Worm (Caenorhabditis elegans) whole organism, late embryonic: Measurements from ENCODE around the gene pqn-76.

Experiments used
- F13H6.1 ChIP-seq: sonication (generic microtip); optimal IDR thresholded peaks from 2 replicates; lab custom pipeline; 2016; ENCODE audit warnings: missing genetic modification characterization, missing compliant biosample characterization
- Y22D7AL.16 ChIP-seq: sonication (generic microtip); optimal IDR thresholded peaks from 2 replicates; lab custom pipeline; 2016; ENCODE audit warnings: missing genetic modification characterization, missing compliant biosample characterization
- ahr-1 ChIP-seq: sonication (generic microtip); optimal IDR thresholded peaks from 2 replicates; lab custom pipeline; 2016; ENCODE audit warnings: missing genetic modification characterization, missing compliant biosample characterization
- ceh-14 ChIP-seq: sonication (generic microtip); optimal IDR thresholded peaks from 2 replicates; lab custom pipeline; 2016; ENCODE audit warnings: missing genotype, missing genetic modification characterization, missing compliant biosample characterization
- ceh-19 ChIP-seq: fragments of 200-800 bp; sonication (Bioruptor generic); optimal IDR thresholded peaks from 2 replicates; lab custom pipeline; 2018; ENCODE audit warnings: mild to moderate bottlenecking, missing genetic modification characterization, missing compliant biosample characterization
- ceh-22 ChIP-seq: sonication (generic microtip); optimal IDR thresholded peaks from 2 replicates; lab custom pipeline; 2017; ENCODE audit warnings: missing biosample characterization, missing genetic modification characterization
- ceh-6 ChIP-seq: fragments of 200-800 bp; sonication (Bioruptor generic); optimal IDR thresholded peaks from 2 replicates; lab custom pipeline; 2018; ENCODE audit warnings: mild to moderate bottlenecking, missing genetic modification characterization, missing compliant biosample characterization
- che-1 ChIP-seq: sonication (generic microtip); optimal IDR thresholded peaks from 2 replicates; lab custom pipeline; 2016; ENCODE audit warnings: mild to moderate bottlenecking, missing genetic modification characterization, missing compliant biosample characterization
- elt-2 ChIP-seq: sonication (generic microtip); optimal IDR thresholded peaks from 2 replicates; lab custom pipeline; 2016; ENCODE audit warnings: missing genetic modification reagents, missing genetic modification characterization, missing compliant biosample characterization
- eyg-1 ChIP-seq: sonication (generic microtip); optimal IDR thresholded peaks from 2 replicates; lab custom pipeline; 2016; ENCODE audit warnings: missing genotype, missing genetic modification characterization, missing compliant biosample characterization
- hlh-15 ChIP-seq: sonication (generic microtip); optimal IDR thresholded peaks from 2 replicates; lab custom pipeline; 2016; ENCODE audit warnings: missing genetic modification characterization, missing compliant biosample characterization
- lim-6 ChIP-seq: sonication (generic microtip); optimal IDR thresholded peaks from 2 replicates; lab custom pipeline; 2016; ENCODE audit warnings: missing genetic modification characterization, missing compliant biosample characterization
- madf-2 ChIP-seq: sonication (generic microtip); optimal IDR thresholded peaks from 2 replicates; lab custom pipeline; 2017; ENCODE audit warnings: missing genetic modification characterization, missing compliant biosample characterization
- pha-2 ChIP-seq: sonication (generic microtip); optimal IDR thresholded peaks from 2 replicates; lab custom pipeline; 2017; ENCODE audit warnings: mild to moderate bottlenecking, missing genetic modification characterization, missing compliant biosample characterization
- pha-4 ChIP-seq: fragments of 150-350 bp; optimal IDR thresholded peaks from 2 replicates; lab custom pipeline; 2018; ENCODE audit warnings: missing biosample characterization, missing genetic modification reagents, missing genetic modification characterization
- rnt-1 ChIP-seq: sonication (generic microtip); optimal IDR thresholded peaks from 2 replicates; lab custom pipeline; 2016; ENCODE audit warnings: missing genetic modification characterization, missing compliant biosample characterization
- syd-9 ChIP-seq: sonication (generic microtip); optimal IDR thresholded peaks from 2 replicates; lab custom pipeline; 2016; ENCODE audit warnings: mild to moderate bottlenecking, missing genetic modification characterization, moderate library complexity, missing compliant biosample characterization
- unc-3 ChIP-seq, 2 experiments: fragments of 200-800 bp in 1 of 2; sonication (Bioruptor generic) in 1 of 2; sonication (generic microtip) in 1 of 2; conservative IDR thresholded peaks in 1 of 2; optimal IDR thresholded peaks in 1 of 2; 2 replicates each; pipeline versions ENCODE4 v1.3.6 to Lab custom; 2016 to 2022; ENCODE audit warnings: missing compliant biosample characterization in 2 of 2, missing genetic modification characterization in 2 of 2, missing genetic modification reagents in 1 of 2
- ztf-16 ChIP-seq: sonication (generic microtip); optimal IDR thresholded peaks from 2 replicates; lab custom pipeline; 2017; ENCODE audit warnings: missing genetic modification characterization, missing compliant biosample characterization

Gene pqn-76

ce11 chrIV:15616971-15617370, 38.1 kb downstream of the pqn-76 start, which contains the start of gene Y105C5A.8:
Gene Y105C5A.8 (minus strand): TSS chrIV:15617071.
- TF ChIP-seq rnt-1 (tag; lab: Kevin White, UChicago) (no peak), madf-2 (tag; lab: Kevin White, UChicago) (no peak), pha-4 (tag; lab: Kevin White, UChicago) (no peak), syd-9 (tag; lab: Kevin White, UChicago) (no peak), ceh-14 (tag; lab: Kevin White, UChicago) (no peak), pha-2 (tag; lab: Kevin White, UChicago) (no peak), ceh-22 (no peak), unc-3 (GFP tag; conservative IDR thresholded peaks at IDR 0.05; lab: Robert Waterston, UW) (no peak), unc-3 (tag; optimal IDR thresholded peaks at IDR 0.05; lab: Kevin White, UChicago) (no peak), elt-2 (tag; lab: Kevin White, UChicago) (no peak), hlh-15 (no peak)

- no peak for TF ChIP-seq che-1
- TF ChIP-seq ceh-19 (GFP tag; lab: Kevin White, UChicago): no peak
- TF ChIP-seq madf-2 (tag; lab: Kevin White, UChicago): no peak
- TF ChIP-seq ztf-16: no peak
- TF ChIP-seq ahr-1: no peak
- no peak for TF ChIP-seq Y22D7AL.16 (tag; lab: Kevin White, UChicago)
- TF ChIP-seq F13H6.1 (tag; lab: Kevin White, UChicago): no peak
- no peak for TF ChIP-seq lim-6 (tag; lab: Kevin White, UChicago)
- TF ChIP-seq ceh-6 (GFP tag; lab: Kevin White, UChicago): no peak
- no peak for TF ChIP-seq unc-3 (GFP tag; conservative IDR thresholded peaks at IDR 0.05; lab: Robert Waterston, UW)
- TF ChIP-seq unc-3 (tag; optimal IDR thresholded peaks at IDR 0.05; lab: Kevin White, UChicago): no peak
- no peak for TF ChIP-seq eyg-1 (tag; lab: Kevin White, UChicago)
These were observed 38.8 kb downstream of the pqn-76 start for ce11 chrIV:15617667-15618066.
